Fruit fly (Drosophila melanogaster): Measurements from ENCODE around the gene CG17834.

- no peak for TF ChIP-seq CTCF (optimal IDR thresholded peaks at IDR 0.05)
- TF ChIP-seq CG8478 (optimal IDR thresholded peaks at IDR 0.05) = no peak
These were observed 623 bp upstream of the CG17834 start, which contains the start of the genes lmgA and lmgB for dm6 chr2L:8528318-8528717.
